Worm (Caenorhabditis elegans): ENCODE measurements around the gene snrp-3.

Gene snrp-3

DNA sequence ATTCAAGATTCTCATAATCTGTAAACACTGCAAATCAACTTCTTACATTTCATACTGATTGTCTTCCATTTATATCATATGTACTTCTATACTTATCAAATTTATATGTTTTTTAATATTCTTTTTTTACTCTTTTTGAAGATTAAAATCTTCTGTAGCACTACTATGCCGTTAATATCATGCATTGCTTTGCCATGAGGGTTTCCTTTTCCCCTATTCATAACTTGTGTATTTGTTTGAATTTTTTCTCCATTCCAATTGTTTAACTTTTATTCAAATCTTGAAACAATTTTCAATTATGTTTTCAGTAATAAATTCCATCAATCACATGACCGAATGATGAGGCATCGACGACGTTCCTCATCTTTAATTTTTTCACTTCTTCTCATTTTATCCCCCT lies 19.0 kb downstream of the snrp-3 start, which contains the start of gene cdh-5:
cdh-5 (plus strand) TSS at position 301 of the 400 bp plus-strand sequence.
- no peak for TF ChIP-seq ref-1 (GFP tag; conservative IDR thresholded peaks at IDR 0.05)
- TF ChIP-seq klf-2 (GFP tag; conservative IDR thresholded peaks at IDR 0.05): no peak
- no peak for TF ChIP-seq tab-1 (GFP tag; IDR thresholded peaks at IDR 0.05)
- no peak for TF ChIP-seq cog-1 (tag; optimal IDR thresholded peaks at IDR 0.05)
- no peak for TF ChIP-seq ztf-23 (GFP tag; IDR thresholded peaks at IDR 0.05)
- TF ChIP-seq ztf-29 (GFP tag; IDR thresholded peaks at IDR 0.05): no peak
- TF ChIP-seq med-1 (GFP tag; optimal IDR thresholded peaks at IDR 0.05; ENCODE audit: insufficient read depth): no peak
- no peak for TF ChIP-seq flt-1 (GFP tag; IDR thresholded peaks at IDR 0.05)

DNA sequence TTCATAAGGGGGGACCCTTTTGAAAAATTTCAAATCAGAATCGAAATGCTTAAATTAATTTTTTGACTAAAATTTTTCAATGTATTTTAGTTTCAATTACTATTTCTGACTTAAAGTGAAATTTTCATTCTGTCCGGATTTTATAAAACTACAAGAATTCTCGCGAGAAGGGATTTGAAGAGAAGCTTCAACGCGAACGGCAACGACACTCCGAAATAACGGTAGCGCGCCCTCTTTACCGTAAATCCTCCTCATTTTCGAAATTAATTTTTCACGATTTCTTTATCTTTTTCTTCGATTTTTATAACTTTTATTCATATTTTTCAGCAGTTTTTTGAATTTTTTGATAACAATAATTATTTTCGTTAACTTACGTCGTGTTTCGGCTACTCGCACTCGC lies 21.8 kb downstream of the snrp-3 start:
- no peak for TF ChIP-seq cog-1 (tag; optimal IDR thresholded peaks at IDR 0.05)
- no peak for TF ChIP-seq ref-1 (GFP tag; conservative IDR thresholded peaks at IDR 0.05)
- no peak for TF ChIP-seq ztf-23 (GFP tag; IDR thresholded peaks at IDR 0.05)
- no peak for TF ChIP-seq T22C8.4 (GFP tag; IDR thresholded peaks at IDR 0.05)
- no peak for TF ChIP-seq flt-1 (GFP tag; IDR thresholded peaks at IDR 0.05)
- no peak for TF ChIP-seq ztf-29 (GFP tag; IDR thresholded peaks at IDR 0.05)
- no peak for TF ChIP-seq klf-2 (GFP tag; conservative IDR thresholded peaks at IDR 0.05)
- no peak for TF ChIP-seq med-1 (GFP tag; optimal IDR thresholded peaks at IDR 0.05; ENCODE audit: insufficient read depth)
- TF ChIP-seq tab-1 (GFP tag; IDR thresholded peaks at IDR 0.05): no peak

ce11 chrIV:8658122-8658521 lies 29.5 kb downstream of the snrp-3 start, which contains the start of gene C49C8.6:
TSS of gene C49C8.6 (minus strand) at chrIV:8658222.
- no peak for TF ChIP-seq tab-1 (GFP tag; IDR thresholded peaks at IDR 0.05)
- TF ChIP-seq ztf-23 (GFP tag; IDR thresholded peaks at IDR 0.05): no peak
- TF ChIP-seq T22C8.4 (GFP tag; IDR thresholded peaks at IDR 0.05): no peak
- no peak for TF ChIP-seq ztf-29 (GFP tag; IDR thresholded peaks at IDR 0.05)
- TF ChIP-seq ref-1 (GFP tag; conservative IDR thresholded peaks at IDR 0.05): no peak
- TF ChIP-seq cog-1 (tag; optimal IDR thresholded peaks at IDR 0.05): no peak
- no peak for TF ChIP-seq flt-1 (GFP tag; IDR thresholded peaks at IDR 0.05)
- no peak for TF ChIP-seq klf-2 (GFP tag; conservative IDR thresholded peaks at IDR 0.05)
- TF ChIP-seq med-1 (GFP tag; optimal IDR thresholded peaks at IDR 0.05; ENCODE audit: insufficient read depth): no peak

ce11 chrIV:8654115-8654628 lies 33.4 kb downstream of the snrp-3 start, which contains the start of gene C49C8.1:
TSS of gene C49C8.1 (plus strand) at chrIV:8654578.
- no peak for TF ChIP-seq flt-1 (GFP tag; IDR thresholded peaks at IDR 0.05)
- TF ChIP-seq med-1 (GFP tag; optimal IDR thresholded peaks at IDR 0.05; ENCODE audit: insufficient read depth): no peak
- no peak for TF ChIP-seq T22C8.4 (GFP tag; IDR thresholded peaks at IDR 0.05)
- TF ChIP-seq cog-1 (tag; optimal IDR thresholded peaks at IDR 0.05): no peak
- TF ChIP-seq tab-1 (GFP tag; IDR thresholded peaks at IDR 0.05): no peak
- no peak for TF ChIP-seq klf-2 (GFP tag; conservative IDR thresholded peaks at IDR 0.05)

DNA sequence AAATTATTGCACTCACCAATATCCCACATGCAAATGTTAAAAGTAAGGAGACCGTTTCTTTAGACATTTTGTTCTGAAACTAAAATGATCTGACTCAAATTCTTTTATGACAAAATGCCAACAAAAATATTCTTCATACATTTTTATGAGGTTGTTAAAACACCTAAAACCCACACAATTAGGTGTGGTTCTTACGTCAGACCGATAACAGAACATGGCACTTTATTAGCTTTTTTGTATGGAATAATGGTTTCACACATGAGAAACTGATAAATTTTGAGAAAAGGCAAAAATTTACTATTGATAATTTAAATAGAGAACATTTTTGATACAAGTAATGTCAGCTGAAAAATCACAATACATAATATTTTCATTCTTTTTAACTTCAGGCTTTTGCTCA lies 34.0 kb downstream of the snrp-3 start, which contains the start of gene C49C8.5:
C49C8.5 (minus strand) TSS at position 73 of the 400 bp plus-strand sequence.
- TF ChIP-seq ztf-29 (GFP tag; IDR thresholded peaks at IDR 0.05) (no peak), flt-1 (GFP tag; IDR thresholded peaks at IDR 0.05) (no peak), ref-1 (GFP tag; conservative IDR thresholded peaks at IDR 0.05) (no peak), ztf-23 (GFP tag; IDR thresholded peaks at IDR 0.05) (no peak)

ce11 chrIV:8651835-8652234 lies 35.8 kb downstream of the snrp-3 start, which contains the start of gene C49C8.8:
TSS of gene C49C8.8 (plus strand) at chrIV:8652135.
- TF ChIP-seq T22C8.4 (GFP tag; IDR thresholded peaks at IDR 0.05) (no peak), cog-1 (tag; optimal IDR thresholded peaks at IDR 0.05) (no peak), ztf-23 (GFP tag; IDR thresholded peaks at IDR 0.05) (no peak), ref-1 (GFP tag; conservative IDR thresholded peaks at IDR 0.05) (no peak), ztf-29 (GFP tag; IDR thresholded peaks at IDR 0.05) (no peak), klf-2 (GFP tag; conservative IDR thresholded peaks at IDR 0.05) (no peak), med-1 (GFP tag; optimal IDR thresholded peaks at IDR 0.05; ENCODE audit: insufficient read depth) (no peak), tab-1 (GFP tag; IDR thresholded peaks at IDR 0.05) (no peak), flt-1 (GFP tag; IDR thresholded peaks at IDR 0.05) (no peak)

- TF ChIP-seq flt-1 (GFP tag; IDR thresholded peaks at IDR 0.05) (no peak), ref-1 (GFP tag; conservative IDR thresholded peaks at IDR 0.05) (no peak), ztf-29 (GFP tag; IDR thresholded peaks at IDR 0.05) (no peak), ztf-23 (GFP tag; IDR thresholded peaks at IDR 0.05) (no peak), T22C8.4 (GFP tag; IDR thresholded peaks at IDR 0.05) (no peak), tab-1 (GFP tag; IDR thresholded peaks at IDR 0.05) (no peak)
Observed at ce11 chrIV:8650696-8651095, 36.9 kb downstream of the snrp-3 start, which contains the start of gene C49C8.2. TSS of gene C49C8.2 (plus strand) at chrIV:8651088.

ce11 chrIV:8648502-8648901 lies 39.1 kb downstream of the snrp-3 start, which contains the start of gene cyp-33E1:
TSS of gene cyp-33E1 (minus strand) at chrIV:8648602.
- no peak for TF ChIP-seq T22C8.4 (GFP tag; IDR thresholded peaks at IDR 0.05)
- no peak for TF ChIP-seq tab-1 (GFP tag; IDR thresholded peaks at IDR 0.05)
- TF ChIP-seq klf-2 (GFP tag; conservative IDR thresholded peaks at IDR 0.05): no peak
- no peak for TF ChIP-seq flt-1 (GFP tag; IDR thresholded peaks at IDR 0.05)
- TF ChIP-seq ztf-29 (GFP tag; IDR thresholded peaks at IDR 0.05): no peak
- no peak for TF ChIP-seq ref-1 (GFP tag; conservative IDR thresholded peaks at IDR 0.05)
- TF ChIP-seq med-1 (GFP tag; optimal IDR thresholded peaks at IDR 0.05; ENCODE audit: insufficient read depth): no peak
- TF ChIP-seq ztf-23 (GFP tag; IDR thresholded peaks at IDR 0.05): no peak
- TF ChIP-seq cog-1 (tag; optimal IDR thresholded peaks at IDR 0.05): no peak

- TF ChIP-seq med-1 (GFP tag; optimal IDR thresholded peaks at IDR 0.05; ENCODE audit: insufficient read depth) (no peak), cog-1 (tag; optimal IDR thresholded peaks at IDR 0.05) (no peak), ztf-29 (GFP tag; IDR thresholded peaks at IDR 0.05) (no peak), tab-1 (GFP tag; IDR thresholded peaks at IDR 0.05) (no peak), ztf-23 (GFP tag; IDR thresholded peaks at IDR 0.05) (no peak)
Observed at ce11 chrIV:8644432-8644831, 43.2 kb downstream of the snrp-3 start, which contains the start of gene C49C8.3. TSS of gene C49C8.3 (plus strand) at chrIV:8644732.

DNA sequence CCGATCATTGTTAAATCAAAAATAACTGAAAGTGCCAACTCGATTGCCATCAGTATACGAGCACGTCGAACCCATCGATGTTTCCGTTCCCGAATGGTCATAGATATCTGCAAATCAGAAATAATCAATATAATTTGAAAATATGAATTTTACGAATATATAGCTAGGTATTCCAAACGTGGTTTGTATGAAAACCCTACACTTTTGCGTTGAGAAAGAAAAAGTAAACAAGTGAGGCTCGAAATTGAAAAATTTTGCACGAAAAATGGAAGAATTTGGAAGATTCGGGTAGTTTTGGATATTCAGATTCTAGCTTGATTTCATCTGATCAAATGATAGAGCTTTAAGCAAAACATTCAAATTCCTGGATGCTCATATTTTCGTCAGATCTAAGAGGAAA lies 48.8 kb downstream of the snrp-3 start, which contains the start of gene F42A9.9:
F42A9.9 (minus strand) TSS at position 101 of the 400 bp plus-strand sequence.
- TF ChIP-seq med-1 (GFP tag; optimal IDR thresholded peaks at IDR 0.05; ENCODE audit: insufficient read depth) (no peak), flt-1 (GFP tag; IDR thresholded peaks at IDR 0.05) (no peak), ztf-23 (GFP tag; IDR thresholded peaks at IDR 0.05) (no peak), T22C8.4 (GFP tag; IDR thresholded peaks at IDR 0.05) (no peak), ref-1 (GFP tag; conservative IDR thresholded peaks at IDR 0.05) (no peak), klf-2 (GFP tag; conservative IDR thresholded peaks at IDR 0.05) (no peak), tab-1 (GFP tag; IDR thresholded peaks at IDR 0.05) (no peak), cog-1 (tag; optimal IDR thresholded peaks at IDR 0.05) (no peak), ztf-29 (GFP tag; IDR thresholded peaks at IDR 0.05) (no peak)

Data from whole organism, midembryonic.